Fruit fly (Drosophila melanogaster) whole organism, embryonic: ENCODE measurements around the gene Hip14.

Experiments used
- Bdp1 ChIP-seq: fragments of 200-800 bp; sonication (Bioruptor generic); optimal IDR thresholded peaks from 3 replicates; lab custom pipeline; 2016; ENCODE audit warnings: missing biosample characterization, missing genetic modification characterization
- CG10366 ChIP-seq: fragments of 200-800 bp; sonication (Bioruptor generic); IDR thresholded peaks from 2 replicates; pipeline ENCODE4 v1.3.6; 2022; ENCODE audit warnings: missing biosample characterization, missing genetic modification characterization
- CG10431 ChIP-seq: fragments of 200-800 bp; sonication (Bioruptor generic); optimal IDR thresholded peaks from 3 replicates; lab custom pipeline; 2018; ENCODE audit warnings: missing biosample characterization, mild to moderate bottlenecking, missing genetic modification characterization
- CG11695 ChIP-seq: fragments of 200-800 bp; sonication (Bioruptor generic); IDR thresholded peaks from 3 replicates; pipeline ENCODE4 v1.3.6; 2022; ENCODE audit warnings: missing biosample characterization, missing genetic modification characterization
- CG11723 ChIP-seq: fragments of 200-800 bp; sonication (Bioruptor generic); optimal IDR thresholded peaks from 2 replicates; lab custom pipeline; 2017; ENCODE audit warnings: missing biosample characterization, mild to moderate bottlenecking, missing genetic modification characterization
- CG12071 ChIP-seq: fragments of 200-800 bp; sonication (Bioruptor generic); optimal IDR thresholded peaks from 3 replicates; lab custom pipeline; 2018; ENCODE audit warnings: missing biosample characterization, mild to moderate bottlenecking, missing genetic modification characterization
- CG13775 ChIP-seq: fragments of 200-800 bp; sonication (Bioruptor generic); optimal IDR thresholded peaks from 3 replicates; lab custom pipeline; 2017; ENCODE audit warnings: missing biosample characterization, mild to moderate bottlenecking, missing genetic modification characterization
- CG14710 ChIP-seq: fragments of 200-800 bp; sonication (Bioruptor generic); optimal IDR thresholded peaks from 3 replicates; lab custom pipeline; 2019; ENCODE audit warnings: missing biosample characterization, mild to moderate bottlenecking, missing genetic modification characterization, moderate library complexity
- CG15696 ChIP-seq: fragments of 200-800 bp; sonication (Bioruptor generic); optimal IDR thresholded peaks from 2 replicates; lab custom pipeline; 2019; ENCODE audit warnings: missing biosample characterization, mild to moderate bottlenecking, missing genetic modification characterization, moderate library complexity
- CG1602 ChIP-seq: fragments of 200-800 bp; sonication (Bioruptor generic); optimal IDR thresholded peaks from 3 replicates; lab custom pipeline; 2016; ENCODE audit warnings: missing biosample characterization, missing genetic modification characterization
- CG16813 ChIP-seq: fragments of 200-800 bp; sonication (Bioruptor generic); IDR thresholded peaks from 3 replicates; pipeline ENCODE4 v1.3.6; 2022; ENCODE audit warnings: missing biosample characterization, missing genetic modification characterization; ENCODE audit not compliant: partially characterized antibody
- CG17829 ChIP-seq: fragments of 200-800 bp; optimal IDR thresholded peaks from 2 replicates; lab custom pipeline; 2019; ENCODE audit warnings: missing biosample characterization, mild to moderate bottlenecking, missing genetic modification characterization, moderate library complexity
- CG18011 ChIP-seq: fragments of 200-800 bp; sonication (Bioruptor generic); optimal IDR thresholded peaks from 2 replicates; lab custom pipeline; 2017; ENCODE audit warnings: missing biosample characterization, missing genetic modification characterization, mild to moderate bottlenecking, moderate library complexity, missing genotype
- CG2199 ChIP-seq: fragments of 200-800 bp; sonication (Bioruptor generic); IDR thresholded peaks from 3 replicates; pipeline ENCODE4 v1.3.6; 2022; ENCODE audit warnings: missing biosample characterization, missing genetic modification characterization
- CG31224 ChIP-seq: fragments of 200-800 bp; sonication (Bioruptor generic); IDR thresholded peaks from 2 replicates; pipeline ENCODE4 v1.3.6; 2022; ENCODE audit warnings: missing biosample characterization, missing genetic modification characterization
- CG4360 ChIP-seq: fragments of 200-800 bp; sonication (Bioruptor generic); IDR thresholded peaks from 2 replicates; pipeline ENCODE4 v1.3.6; 2022; ENCODE audit warnings: missing biosample characterization, missing genetic modification characterization
- CG4730 ChIP-seq: fragments of 200-800 bp; sonication (Bioruptor generic); IDR thresholded peaks from 2 replicates; pipeline ENCODE4 v1.3.6; 2022; ENCODE audit warnings: missing biosample characterization, missing genetic modification characterization
- CG5245 ChIP-seq: fragments of 200-800 bp; sonication (Bioruptor generic); optimal IDR thresholded peaks from 3 replicates; lab custom pipeline; 2016; ENCODE audit warnings: missing biosample characterization, missing genetic modification characterization
- Chrac-16 ChIP-seq: fragments of 200-800 bp; sonication (Bioruptor generic); optimal IDR thresholded peaks from 3 replicates; lab custom pipeline; 2016; ENCODE audit warnings: missing biosample characterization, missing genetic modification characterization
- Dad ChIP-seq: fragments of 200-800 bp; sonication (Bioruptor generic); optimal IDR thresholded peaks from 3 replicates; lab custom pipeline; 2016; ENCODE audit warnings: missing biosample characterization, missing genetic modification characterization
- Doc2 ChIP-seq: fragments of 200-800 bp; sonication (Bioruptor generic); IDR thresholded peaks from 2 replicates; pipeline ENCODE4 v1.3.6; 2022; ENCODE audit warnings: missing biosample characterization, missing genetic modification characterization
- HLH4C ChIP-seq: fragments of 200-800 bp; sonication (Bioruptor generic); IDR thresholded peaks from 3 replicates; pipeline ENCODE4 v1.3.6; 2022; ENCODE audit warnings: missing biosample characterization, missing genetic modification characterization; ENCODE audit not compliant: partially characterized antibody
- HmgZ ChIP-seq: fragments of 200-800 bp; sonication (Bioruptor generic); optimal IDR thresholded peaks from 2 replicates; lab custom pipeline; 2018; ENCODE audit warnings: missing biosample characterization, mild to moderate bottlenecking, missing genetic modification characterization
- MTF-1 ChIP-seq: fragments of 200-800 bp; sonication (Bioruptor generic); optimal IDR thresholded peaks from 2 replicates; lab custom pipeline; 2018; ENCODE audit warnings: missing biosample characterization, mild to moderate bottlenecking, missing genetic modification characterization, borderline replicate concordance
- Nf-YC ChIP-seq: fragments of 200-800 bp; optimal IDR thresholded peaks from 3 replicates; lab custom pipeline; 2019; ENCODE audit warnings: missing biosample characterization, mild to moderate bottlenecking, missing genetic modification characterization, moderate library complexity
- PHDP ChIP-seq: fragments of 200-800 bp; sonication (Bioruptor generic); optimal IDR thresholded peaks from 3 replicates; lab custom pipeline; 2018; ENCODE audit warnings: missing biosample characterization, mild to moderate bottlenecking, missing genetic modification characterization, moderate library complexity
- Trl ChIP-seq, 3 experiments: fragments of >200 bp in 2 of 3; fragments of 200-800 bp in 1 of 3; sonication (Bioruptor generic) in 1 of 3; optimal IDR thresholded peaks; 2 replicates in 1 of 3; 3 replicates in 2 of 3; lab custom pipeline; 2016 to 2017; ENCODE audit warnings: missing biosample characterization in 1 of 3, missing genetic modification characterization in 1 of 3
- amos ChIP-seq: fragments of 200-800 bp; sonication (Bioruptor generic); IDR thresholded peaks from 2 replicates; pipeline ENCODE4 v1.3.6; 2022; ENCODE audit warnings: missing biosample characterization, missing genetic modification characterization; ENCODE audit not compliant: partially characterized antibody
- aop ChIP-seq: fragments of 200-800 bp; sonication (Bioruptor generic); IDR thresholded peaks from 2 replicates; pipeline ENCODE4 v1.3.6; 2022; ENCODE audit warnings: missing biosample characterization, missing genetic modification characterization
- ato ChIP-seq: fragments of 200-800 bp; sonication (Bioruptor generic); IDR thresholded peaks from 2 replicates; pipeline ENCODE4 v1.3.6; 2022; ENCODE audit warnings: missing biosample characterization, missing genetic modification characterization; ENCODE audit not compliant: partially characterized antibody
- az2 ChIP-seq: fragments of 200-800 bp; sonication (Bioruptor generic); optimal IDR thresholded peaks from 3 replicates; lab custom pipeline; 2016; ENCODE audit warnings: missing biosample characterization, missing genetic modification characterization
- ci ChIP-seq: fragments of 200-800 bp; sonication (Bioruptor generic); IDR thresholded peaks from 3 replicates; pipeline ENCODE4 v1.3.6; 2022; ENCODE audit warnings: missing biosample characterization, missing genetic modification characterization
- cwo ChIP-seq: fragments of 200-800 bp; sonication (Bioruptor generic); optimal IDR thresholded peaks from 3 replicates; lab custom pipeline; 2017; ENCODE audit warnings: missing biosample characterization, missing genetic modification characterization, mild to moderate bottlenecking, moderate library complexity, missing genetic modification reagents
- dati ChIP-seq: fragments of 200-800 bp; sonication (Bioruptor generic); IDR thresholded peaks from 2 replicates; pipeline ENCODE4 v1.3.6; 2022; ENCODE audit warnings: missing biosample characterization, missing genetic modification characterization
- en ChIP-seq: fragments of 200-800 bp; sonication (Bioruptor generic); optimal IDR thresholded peaks from 2 replicates; lab custom pipeline; 2016; ENCODE audit warnings: missing biosample characterization, missing genetic modification characterization
- ftz-f1 ChIP-seq: fragments of 200-800 bp; sonication (Bioruptor generic); optimal IDR thresholded peaks from 2 replicates; lab custom pipeline; 2016; ENCODE audit warnings: missing biosample characterization, missing genetic modification characterization
- gfzf ChIP-seq: fragments of 200-800 bp; sonication (Bioruptor generic); optimal IDR thresholded peaks from 2 replicates; lab custom pipeline; 2016; ENCODE audit warnings: missing biosample characterization, mild to moderate bottlenecking, missing genetic modification characterization, moderate library complexity
- hkb ChIP-seq, 2 experiments: fragments of 200-800 bp in 1 of 2; fragments of >200 bp in 1 of 2; sonication (Bioruptor generic) in 1 of 2; IDR thresholded peaks in 1 of 2; optimal IDR thresholded peaks in 1 of 2; 2 replicates each; pipeline versions ENCODE4 v1.3.6 to Lab custom; 2017 to 2022; ENCODE audit warnings: missing biosample characterization in 1 of 2, missing genetic modification characterization in 1 of 2
- klu ChIP-seq: fragments of 200-800 bp; sonication (Bioruptor generic); IDR thresholded peaks from 2 replicates; pipeline ENCODE4 v1.3.6; 2022; ENCODE audit warnings: missing biosample characterization, missing genetic modification characterization
- salm ChIP-seq: fragments of 200-800 bp; sonication (Bioruptor generic); optimal IDR thresholded peaks from 2 replicates; lab custom pipeline; 2018; ENCODE audit warnings: missing biosample characterization, mild to moderate bottlenecking, missing genetic modification characterization
- so ChIP-seq: fragments of 200-800 bp; sonication (Bioruptor generic); IDR thresholded peaks from 3 replicates; pipeline ENCODE4 v1.3.6; 2022; ENCODE audit warnings: missing biosample characterization, missing genetic modification characterization
- ssp ChIP-seq: fragments of 200-800 bp; sonication (Bioruptor generic); IDR thresholded peaks from 2 replicates; pipeline ENCODE4 v1.3.6; 2022; ENCODE audit warnings: missing biosample characterization, missing genetic modification characterization
- sug ChIP-seq: fragments of 200-800 bp; optimal IDR thresholded peaks from 2 replicates; lab custom pipeline; 2019; ENCODE audit warnings: missing biosample characterization, mild to moderate bottlenecking, missing genetic modification characterization, moderate library complexity
- tna ChIP-seq: fragments of 200-800 bp; sonication (Bioruptor generic); IDR thresholded peaks from 2 replicates; pipeline ENCODE4 v1.3.6; 2022; ENCODE audit warnings: missing biosample characterization, missing genetic modification characterization; ENCODE audit not compliant: partially characterized antibody
- trem ChIP-seq: fragments of 200-800 bp; optimal IDR thresholded peaks from 3 replicates; lab custom pipeline; 2019; ENCODE audit warnings: missing biosample characterization, mild to moderate bottlenecking, missing genetic modification characterization, moderate library complexity
- unpg ChIP-seq: fragments of 200-800 bp; sonication (Bioruptor generic); optimal IDR thresholded peaks from 3 replicates; lab custom pipeline; 2018; ENCODE audit warnings: missing biosample characterization, mild to moderate bottlenecking, missing genetic modification characterization, moderate library complexity
- wek ChIP-seq: fragments of 200-800 bp; sonication (Bioruptor generic); optimal IDR thresholded peaks from 3 replicates; lab custom pipeline; 2018; ENCODE audit warnings: missing biosample characterization, mild to moderate bottlenecking, missing genetic modification characterization, moderate library complexity
- zen2 ChIP-seq: fragments of 200-800 bp; sonication (Bioruptor generic); IDR thresholded peaks from 3 replicates; pipeline ENCODE4 v1.3.6; 2022; ENCODE audit warnings: missing biosample characterization, missing genetic modification characterization; ENCODE audit not compliant: partially characterized antibody

The Hip14 gene

dm6 chr3L:16015765-16016760 lies 28.0 kb downstream of the Hip14 start (continued):
- no peak for TF ChIP-seq CG4730 (GFP tag; lab: Robert Waterston, UW)
- TF ChIP-seq gfzf (GFP tag; lab: Kevin White, UChicago): no peak
- TF ChIP-seq CG16813 (GFP tag; lab: Robert Waterston, UW): no peak
- TF ChIP-seq zen2 (GFP tag; lab: Robert Waterston, UW): no peak
- no peak for TF ChIP-seq CG2199 (GFP tag; lab: Robert Waterston, UW)
- TF ChIP-seq unpg: no peak
- TF ChIP-seq dati: no peak
- TF ChIP-seq Doc2 (GFP tag; lab: Robert Waterston, UW): no peak
- TF ChIP-seq CG13775 (GFP tag; lab: Kevin White, UChicago): no peak
- no peak for TF ChIP-seq CG10366 (GFP tag; lab: Robert Waterston, UW)
- peak; percentile 74 for TF ChIP-seq CG17829 (tag; lab: Kevin White, UChicago)
- TF ChIP-seq ato: no peak
- no peak for TF ChIP-seq Bdp1 (GFP tag; lab: Kevin White, UChicago)
- no peak for TF ChIP-seq klu
- no peak for TF ChIP-seq CG11695
- no peak for TF ChIP-seq Nf-YC (tag; lab: Kevin White, UChicago)
- no peak for TF ChIP-seq Dad (GFP tag; lab: Kevin White, UChicago)
- TF ChIP-seq PHDP: no peak
- no peak for TF ChIP-seq sug (tag; lab: Kevin White, UChicago)
- no peak for TF ChIP-seq hkb (optimal IDR thresholded peaks at IDR 0.05; lab: Kevin White, UChicago)
- TF ChIP-seq hkb (GFP tag; IDR thresholded peaks at IDR 0.05; lab: Robert Waterston, UW): no peak
- TF ChIP-seq MTF-1 (GFP tag; lab: Kevin White, UChicago): no peak
- no peak for TF ChIP-seq CG5245 (GFP tag; lab: Kevin White, UChicago)
- no peak for TF ChIP-seq en (GFP tag; lab: Kevin White, UChicago)
- TF ChIP-seq az2 (GFP tag; lab: Kevin White, UChicago): no peak
- peak; percentile 51 for TF ChIP-seq CG15696 (tag; lab: Kevin White, UChicago)
- no peak for TF ChIP-seq CG11723 (GFP tag; lab: Kevin White, UChicago)
- TF ChIP-seq CG14710 (tag; lab: Kevin White, UChicago): peak; percentile 77
- TF ChIP-seq cwo (GFP tag; lab: Kevin White, UChicago): no peak
- peak; percentile 55 for TF ChIP-seq trem (tag; lab: Kevin White, UChicago)
- no peak for TF ChIP-seq ssp (GFP tag; lab: Robert Waterston, UW)
- no peak for TF ChIP-seq salm (tag; lab: Kevin White, UChicago)
- no peak for TF ChIP-seq ci (GFP tag; lab: Robert Waterston, UW)
- TF ChIP-seq CG1602 (GFP tag; lab: Kevin White, UChicago): no peak
- TF ChIP-seq ftz-f1 (GFP tag; lab: Kevin White, UChicago): no peak
- no peak for TF ChIP-seq CG4360 (GFP tag; lab: Robert Waterston, UW)
- TF ChIP-seq CG18011 (GFP tag; lab: Kevin White, UChicago): no peak
- no peak for TF ChIP-seq Trl (optimal IDR thresholded peaks at IDR 0.05; lab: Kevin White, UChicago)
- no peak for TF ChIP-seq Trl (GFP tag; optimal IDR thresholded peaks at IDR 0.05; lab: Kevin White, UChicago)
- no peak for TF ChIP-seq Chrac-16 (GFP tag; lab: Kevin White, UChicago)
- TF ChIP-seq so (GFP tag; lab: Robert Waterston, UW): no peak
- no peak for TF ChIP-seq tna (GFP tag; lab: Robert Waterston, UW)
- TF ChIP-seq wek (GFP tag; lab: Kevin White, UChicago): no peak
- TF ChIP-seq aop: no peak
- no peak for TF ChIP-seq HLH4C
- no peak for TF ChIP-seq amos (GFP tag; lab: Robert Waterston, UW)
- no peak for TF ChIP-seq HmgZ (tag; lab: Kevin White, UChicago)
- TF ChIP-seq CG12071 (GFP tag; lab: Kevin White, UChicago): no peak
- TF ChIP-seq CG10431 (GFP tag; lab: Kevin White, UChicago): no peak
- TF ChIP-seq CG31224 (GFP tag; lab: Robert Waterston, UW): no peak
